Worm (Caenorhabditis elegans) whole organism, L1 larva: ENCODE data around the gene hmg-1.2.

Experiments
- C04F5.9 ChIP-seq: sonication (generic microtip); optimal IDR thresholded peaks from 2 replicates; lab custom pipeline; 2016; ENCODE audit warnings: missing genetic modification characterization, missing compliant biosample characterization
- elt-2 ChIP-seq: sonication (generic microtip); optimal IDR thresholded peaks from 2 replicates; lab custom pipeline; 2016; ENCODE audit warnings: missing genetic modification characterization, mild to moderate bottlenecking, inconsistent platforms, missing compliant biosample characterization, missing genetic modification reagents
- jun-1 ChIP-seq: fragments of 150-350 bp; optimal IDR thresholded peaks from 2 replicates; lab custom pipeline; 2014; ENCODE audit warnings: missing biosample characterization, missing genetic modification reagents, missing genetic modification characterization
- nhr-237 ChIP-seq: fragments of 150-350 bp; optimal IDR thresholded peaks from 2 replicates; lab custom pipeline; 2014; ENCODE audit warnings: missing biosample characterization, missing genetic modification characterization
- nhr-28 ChIP-seq: fragments of 150-350 bp; optimal IDR thresholded peaks from 2 replicates; lab custom pipeline; 2014; ENCODE audit warnings: missing biosample characterization, missing genetic modification characterization
- nhr-76 ChIP-seq: sonication (generic microtip); optimal IDR thresholded peaks from 2 replicates; lab custom pipeline; 2017; ENCODE audit warnings: missing biosample characterization, missing genetic modification characterization
- nhr-77 ChIP-seq: fragments of 150-350 bp; optimal IDR thresholded peaks from 2 replicates; lab custom pipeline; 2014; ENCODE audit warnings: missing biosample characterization, missing genetic modification characterization
- unc-98 ChIP-seq: fragments of 200-800 bp; sonication (Bioruptor generic); IDR thresholded peaks from 2 replicates; pipeline ENCODE4 v1.3.6; 2022; ENCODE audit warnings: missing genetic modification characterization, missing compliant biosample characterization
- xbp-1 ChIP-seq: sonication (generic microtip); optimal IDR thresholded peaks from 2 replicates; lab custom pipeline; 2016; ENCODE audit warnings: missing genetic modification characterization, missing compliant biosample characterization

ce11 chrIII:6310352-6310751, 30.2 kb downstream of the hmg-1.2 start:
- TF ChIP-seq nhr-237 (tag; lab: Kevin White, UChicago), result no peak
- no peak for TF ChIP-seq xbp-1 (tag; lab: Kevin White, UChicago)
- no peak for TF ChIP-seq elt-2
- TF ChIP-seq nhr-77, result no peak
- no peak for TF ChIP-seq C04F5.9 (tag; lab: Kevin White, UChicago)
- TF ChIP-seq jun-1 (tag; lab: Kevin White, UChicago), result no peak
- TF ChIP-seq nhr-76 (tag; lab: Kevin White, UChicago), result no peak
- TF ChIP-seq nhr-28 (tag; lab: Kevin White, UChicago), result no peak
- TF ChIP-seq unc-98 (GFP tag; lab: Robert Waterston, UW), result no peak
